Fruit fly (Drosophila melanogaster): ENCODE data around the gene CG3062.

Gene CG3062

dm6 chrX:4643887-4644286 is 781 bp downstream of the CG3062 start, which contains the start of gene CG3081:
TSS of gene CG3081 (minus strand) at chrX:4643987.
- TF ChIP-seq usp (GFP tag; optimal IDR thresholded peaks at IDR 0.05) (no peak), psq (optimal IDR thresholded peaks at IDR 0.05) (no peak), pan (optimal IDR thresholded peaks at IDR 0.05) (no peak), CG8478 (optimal IDR thresholded peaks at IDR 0.05) (no peak)

dm6 chrX:4635856-4636486 is 8.7 kb downstream of the CG3062 start, which contains the start of the genes Alms1a and pon:
TSS of gene Alms1a (minus strand) at chrX:4636004.
TSS of gene pon (plus strand) at chrX:4636318.
- no peak for TF ChIP-seq pan (optimal IDR thresholded peaks at IDR 0.05)
- TF ChIP-seq Dll (optimal IDR thresholded peaks at IDR 0.05) = no peak
- no peak for TF ChIP-seq psq (optimal IDR thresholded peaks at IDR 0.05)
- TF ChIP-seq usp (GFP tag; optimal IDR thresholded peaks at IDR 0.05) = no peak

dm6 chrX:4630836-4631235 is 13.8 kb downstream of the CG3062 start, which contains the start of gene Alms1b:
TSS of gene Alms1b (minus strand) at chrX:4630936.
- no peak for TF ChIP-seq Dll (optimal IDR thresholded peaks at IDR 0.05)
- no peak for TF ChIP-seq usp (GFP tag; optimal IDR thresholded peaks at IDR 0.05)
- TF ChIP-seq EcR (GFP tag; optimal IDR thresholded peaks at IDR 0.05) = no peak
- TF ChIP-seq CG8478 (optimal IDR thresholded peaks at IDR 0.05) = no peak
- no peak for TF ChIP-seq psq (optimal IDR thresholded peaks at IDR 0.05)
- TF ChIP-seq pan (optimal IDR thresholded peaks at IDR 0.05) = no peak

- TF ChIP-seq psq (optimal IDR thresholded peaks at IDR 0.05) (no peak), usp (GFP tag; optimal IDR thresholded peaks at IDR 0.05) (no peak), EcR (GFP tag; optimal IDR thresholded peaks at IDR 0.05) (no peak), CG8478 (optimal IDR thresholded peaks at IDR 0.05) (no peak), pan (optimal IDR thresholded peaks at IDR 0.05) (no peak), Dll (optimal IDR thresholded peaks at IDR 0.05) (no peak)
Measured at dm6 chrX:4627160-4627559, 17.5 kb downstream of the CG3062 start.

dm6 chrX:4618869-4619268 is 25.8 kb downstream of the CG3062 start:
- TF ChIP-seq CG8478 (optimal IDR thresholded peaks at IDR 0.05) (no peak), pan (optimal IDR thresholded peaks at IDR 0.05) (no peak), EcR (GFP tag; optimal IDR thresholded peaks at IDR 0.05) (no peak), Dll (optimal IDR thresholded peaks at IDR 0.05) (no peak), psq (optimal IDR thresholded peaks at IDR 0.05) (no peak), usp (GFP tag; optimal IDR thresholded peaks at IDR 0.05) (no peak)

dm6 chrX:4616865-4617669 is 27.6 kb downstream of the CG3062 start, which contains the start of gene peb:
TSS of gene peb (plus strand) at chrX:4617564.
- TF ChIP-seq Dll (optimal IDR thresholded peaks at IDR 0.05) (peak; percentile 87), usp (GFP tag; optimal IDR thresholded peaks at IDR 0.05) (no peak)

- no peak for TF ChIP-seq pan (optimal IDR thresholded peaks at IDR 0.05)
- no peak for TF ChIP-seq usp (GFP tag; optimal IDR thresholded peaks at IDR 0.05)
- TF ChIP-seq CG8478 (optimal IDR thresholded peaks at IDR 0.05) = no peak
- no peak for TF ChIP-seq psq (optimal IDR thresholded peaks at IDR 0.05)
- TF ChIP-seq EcR (GFP tag; optimal IDR thresholded peaks at IDR 0.05) = no peak
- no peak for TF ChIP-seq Dll (optimal IDR thresholded peaks at IDR 0.05)
Measured at dm6 chrX:4615684-4616292, 28.9 kb downstream of the CG3062 start.

dm6 chrX:4614945-4615344 is 29.7 kb downstream of the CG3062 start:
- TF ChIP-seq usp (GFP tag; optimal IDR thresholded peaks at IDR 0.05) (no peak), EcR (GFP tag; optimal IDR thresholded peaks at IDR 0.05) (no peak), CG8478 (optimal IDR thresholded peaks at IDR 0.05) (no peak), pan (optimal IDR thresholded peaks at IDR 0.05) (no peak), Dll (optimal IDR thresholded peaks at IDR 0.05) (no peak)

- TF ChIP-seq usp (GFP tag; optimal IDR thresholded peaks at IDR 0.05) (no peak), pan (optimal IDR thresholded peaks at IDR 0.05) (no peak), Dll (optimal IDR thresholded peaks at IDR 0.05) (no peak), CG8478 (optimal IDR thresholded peaks at IDR 0.05) (no peak), EcR (GFP tag; optimal IDR thresholded peaks at IDR 0.05) (no peak), psq (optimal IDR thresholded peaks at IDR 0.05) (no peak)
Measured at dm6 chrX:4614325-4614724, 30.3 kb downstream of the CG3062 start.

dm6 chrX:4613613-4614012 is 31.1 kb downstream of the CG3062 start:
- no peak for TF ChIP-seq pan (optimal IDR thresholded peaks at IDR 0.05)
- TF ChIP-seq EcR (GFP tag; optimal IDR thresholded peaks at IDR 0.05) = no peak
- no peak for TF ChIP-seq CG8478 (optimal IDR thresholded peaks at IDR 0.05)
- no peak for TF ChIP-seq psq (optimal IDR thresholded peaks at IDR 0.05)
- no peak for TF ChIP-seq Dll (optimal IDR thresholded peaks at IDR 0.05)
- no peak for TF ChIP-seq usp (GFP tag; optimal IDR thresholded peaks at IDR 0.05)

- no peak for TF ChIP-seq pan (optimal IDR thresholded peaks at IDR 0.05)
- TF ChIP-seq psq (optimal IDR thresholded peaks at IDR 0.05) = no peak
- no peak for TF ChIP-seq EcR (GFP tag; optimal IDR thresholded peaks at IDR 0.05)
- no peak for TF ChIP-seq usp (GFP tag; optimal IDR thresholded peaks at IDR 0.05)
- no peak for TF ChIP-seq CG8478 (optimal IDR thresholded peaks at IDR 0.05)
- no peak for TF ChIP-seq Dll (optimal IDR thresholded peaks at IDR 0.05)
Measured at dm6 chrX:4612454-4612853, 32.2 kb downstream of the CG3062 start.

dm6 chrX:4610481-4610880 is 34.2 kb downstream of the CG3062 start:
- TF ChIP-seq CG8478 (optimal IDR thresholded peaks at IDR 0.05) = no peak
- TF ChIP-seq EcR (GFP tag; optimal IDR thresholded peaks at IDR 0.05) = no peak
- no peak for TF ChIP-seq usp (GFP tag; optimal IDR thresholded peaks at IDR 0.05)
- TF ChIP-seq Dll (optimal IDR thresholded peaks at IDR 0.05) = no peak
- no peak for TF ChIP-seq pan (optimal IDR thresholded peaks at IDR 0.05)
- no peak for TF ChIP-seq psq (optimal IDR thresholded peaks at IDR 0.05)

All from whole organism.